Fruit fly (Drosophila melanogaster) whole organism, embryonic: Measurements from ENCODE around the gene Smvt.

Source experiments
- BEAF-32 ChIP-seq: fragments of 200-800 bp; sonication (Bioruptor generic); optimal IDR thresholded peaks from 3 replicates; lab custom pipeline; 2017; ENCODE audit warnings: missing biosample characterization, missing genetic modification characterization, mild to moderate bottlenecking, moderate library complexity, missing genetic modification reagents
- CG10959 ChIP-seq: fragments of 200-800 bp; sonication (Bioruptor generic); IDR thresholded peaks from 2 replicates; pipeline ENCODE4 v1.3.6; 2022; ENCODE audit warnings: missing biosample characterization, missing genetic modification characterization
- CG10979 ChIP-seq: fragments of 200-800 bp; sonication (Bioruptor generic); optimal IDR thresholded peaks from 2 replicates; lab custom pipeline; 2018; ENCODE audit warnings: missing biosample characterization, mild to moderate bottlenecking, missing genetic modification characterization, moderate library complexity
- CG11093 ChIP-seq: fragments of 200-800 bp; sonication (Bioruptor generic); IDR thresholded peaks from 3 replicates; pipeline ENCODE4 v1.3.6; 2022; ENCODE audit warnings: missing biosample characterization, missing genetic modification characterization
- CG12769 ChIP-seq: fragments of 200-800 bp; sonication (Bioruptor generic); optimal IDR thresholded peaks from 2 replicates; lab custom pipeline; 2019; ENCODE audit warnings: missing biosample characterization, mild to moderate bottlenecking, missing genetic modification characterization, moderate library complexity
- CG13424 ChIP-seq: fragments of 200-800 bp; sonication (Bioruptor generic); optimal IDR thresholded peaks from 2 replicates; lab custom pipeline; 2019; ENCODE audit warnings: missing biosample characterization, mild to moderate bottlenecking, missing genetic modification characterization, moderate library complexity
- CG13775 ChIP-seq: fragments of 200-800 bp; sonication (Bioruptor generic); optimal IDR thresholded peaks from 3 replicates; lab custom pipeline; 2017; ENCODE audit warnings: missing biosample characterization, mild to moderate bottlenecking, missing genetic modification characterization
- CG14860 ChIP-seq: fragments of 200-800 bp; sonication (Bioruptor generic); IDR thresholded peaks from 3 replicates; pipeline ENCODE4 v1.3.6; 2022; ENCODE audit warnings: missing biosample characterization, missing genetic modification characterization; ENCODE audit not compliant: partially characterized antibody
- CG17186 ChIP-seq: fragments of 200-800 bp; sonication (Bioruptor generic); optimal IDR thresholded peaks from 3 replicates; lab custom pipeline; 2017; ENCODE audit warnings: missing biosample characterization, missing genetic modification reagents, missing genetic modification characterization
- CG18599 ChIP-seq: fragments of 200-800 bp; sonication (Bioruptor generic); optimal IDR thresholded peaks from 3 replicates; lab custom pipeline; 2017; ENCODE audit warnings: missing biosample characterization, missing genetic modification characterization, mild to moderate bottlenecking, moderate library complexity, missing genetic modification reagents
- CG2199 ChIP-seq: fragments of 200-800 bp; sonication (Bioruptor generic); IDR thresholded peaks from 3 replicates; pipeline ENCODE4 v1.3.6; 2022; ENCODE audit warnings: missing biosample characterization, missing genetic modification characterization
- CG31224 ChIP-seq: fragments of 200-800 bp; sonication (Bioruptor generic); IDR thresholded peaks from 2 replicates; pipeline ENCODE4 v1.3.6; 2022; ENCODE audit warnings: missing biosample characterization, missing genetic modification characterization
- CG31388 ChIP-seq: fragments of 200-800 bp; sonication (Bioruptor generic); optimal IDR thresholded peaks from 2 replicates; lab custom pipeline; 2016; ENCODE audit warnings: missing biosample characterization, missing genetic modification characterization
- CG3847 ChIP-seq: fragments of 200-800 bp; sonication (Bioruptor generic); IDR thresholded peaks from 2 replicates; pipeline ENCODE4 v1.3.6; 2022; ENCODE audit warnings: missing biosample characterization, missing genetic modification characterization
- CG3995 ChIP-seq: fragments of 200-800 bp; sonication (Bioruptor generic); optimal IDR thresholded peaks from 3 replicates; lab custom pipeline; 2016; ENCODE audit warnings: missing biosample characterization, missing genetic modification characterization
- CG42726 ChIP-seq: fragments of 200-800 bp; sonication (Bioruptor generic); IDR thresholded peaks from 2 replicates; pipeline ENCODE4 v1.3.6; 2022; ENCODE audit warnings: missing biosample characterization, missing genetic modification characterization; ENCODE audit not compliant: partially characterized antibody
- CG4360 ChIP-seq: fragments of 200-800 bp; sonication (Bioruptor generic); IDR thresholded peaks from 2 replicates; pipeline ENCODE4 v1.3.6; 2022; ENCODE audit warnings: missing biosample characterization, missing genetic modification characterization
- CG4854 ChIP-seq: fragments of 200-800 bp; sonication (Bioruptor generic); optimal IDR thresholded peaks from 2 replicates; lab custom pipeline; 2016; ENCODE audit warnings: missing biosample characterization, missing genetic modification characterization, inconsistent platforms
- CG5245 ChIP-seq: fragments of 200-800 bp; sonication (Bioruptor generic); optimal IDR thresholded peaks from 3 replicates; lab custom pipeline; 2016; ENCODE audit warnings: missing biosample characterization, missing genetic modification characterization
- Deaf1 ChIP-seq: fragments of 200-800 bp; optimal IDR thresholded peaks from 3 replicates; lab custom pipeline; 2019; ENCODE audit warnings: missing biosample characterization, mild to moderate bottlenecking, missing genetic modification characterization, moderate library complexity
- Dip3 ChIP-seq: fragments of 200-800 bp; sonication (Bioruptor generic); optimal IDR thresholded peaks from 3 replicates; lab custom pipeline; 2016; ENCODE audit warnings: missing biosample characterization, missing genetic modification characterization
- Drgx ChIP-seq: fragments of 200-800 bp; sonication (Bioruptor generic); IDR thresholded peaks from 2 replicates; pipeline ENCODE4 v1.3.6; 2022; ENCODE audit warnings: missing biosample characterization, missing genetic modification characterization
- H2.0 ChIP-seq: fragments of 200-800 bp; sonication (Bioruptor generic); IDR thresholded peaks from 2 replicates; pipeline ENCODE4 v1.3.6; 2022; ENCODE audit warnings: missing biosample characterization, missing genetic modification characterization
- Oaz ChIP-seq: fragments of 200-800 bp; sonication (Bioruptor generic); IDR thresholded peaks from 2 replicates; pipeline ENCODE4 v1.3.6; 2022; ENCODE audit warnings: missing biosample characterization, missing genetic modification characterization
- Sox100B ChIP-seq: fragments of 200-800 bp; sonication (Bioruptor generic); optimal IDR thresholded peaks from 3 replicates; lab custom pipeline; 2018; ENCODE audit warnings: missing biosample characterization, mild to moderate bottlenecking, missing genetic modification characterization
- TFAM ChIP-seq: fragments of 200-800 bp; sonication (Bioruptor generic); optimal IDR thresholded peaks from 2 replicates; lab custom pipeline; 2017; ENCODE audit warnings: missing biosample characterization, missing genetic modification characterization, inconsistent platforms
- Trl ChIP-seq, 3 experiments: fragments of >200 bp in 2 of 3; fragments of 200-800 bp in 1 of 3; sonication (Bioruptor generic) in 1 of 3; optimal IDR thresholded peaks; 2 replicates in 1 of 3; 3 replicates in 2 of 3; lab custom pipeline; 2016 to 2017; ENCODE audit warnings: missing biosample characterization in 1 of 3, missing genetic modification characterization in 1 of 3
- ara ChIP-seq: fragments of 200-800 bp; sonication (Bioruptor generic); IDR thresholded peaks from 2 replicates; pipeline ENCODE4 v1.3.6; 2022; ENCODE audit warnings: missing biosample characterization, missing genetic modification characterization
- caup ChIP-seq: fragments of 200-800 bp; sonication (Bioruptor generic); optimal IDR thresholded peaks from 3 replicates; lab custom pipeline; 2017; ENCODE audit warnings: missing biosample characterization, mild to moderate bottlenecking, missing genetic modification characterization, moderate library complexity; ENCODE audit not compliant: severe bottlenecking
- cg ChIP-seq: fragments of 200-800 bp; sonication (Bioruptor generic); optimal IDR thresholded peaks from 3 replicates; lab custom pipeline; 2019; ENCODE audit warnings: missing biosample characterization, mild to moderate bottlenecking, missing genetic modification characterization, moderate library complexity
- chinmo ChIP-seq: fragments of 200-800 bp; sonication (Bioruptor generic); IDR thresholded peaks from 4 replicates; pipeline ENCODE4 v1.3.6; 2022; ENCODE audit warnings: missing biosample characterization, missing genetic modification characterization; ENCODE audit not compliant: partially characterized antibody
- dysf ChIP-seq: fragments of 200-800 bp; sonication (Bioruptor generic); IDR thresholded peaks from 3 replicates; pipeline ENCODE4 v1.3.6; 2022; ENCODE audit warnings: missing biosample characterization, missing genetic modification characterization
- eyg ChIP-seq: fragments of 200-800 bp; sonication (Bioruptor generic); optimal IDR thresholded peaks from 3 replicates; lab custom pipeline; 2016; ENCODE audit warnings: missing biosample characterization, missing genetic modification characterization
- gem ChIP-seq: fragments of 200-800 bp; sonication (Bioruptor generic); optimal IDR thresholded peaks from 2 replicates; lab custom pipeline; 2019; ENCODE audit warnings: missing biosample characterization, mild to moderate bottlenecking, missing genetic modification characterization, moderate library complexity
- hkb ChIP-seq, 2 experiments: fragments of 200-800 bp in 1 of 2; fragments of >200 bp in 1 of 2; sonication (Bioruptor generic) in 1 of 2; IDR thresholded peaks in 1 of 2; optimal IDR thresholded peaks in 1 of 2; 2 replicates each; pipeline versions ENCODE4 v1.3.6 to Lab custom; 2017 to 2022; ENCODE audit warnings: missing biosample characterization in 1 of 2, missing genetic modification characterization in 1 of 2
- lilli ChIP-seq: fragments of 200-800 bp; sonication (Bioruptor generic); optimal IDR thresholded peaks from 3 replicates; lab custom pipeline; 2016; ENCODE audit warnings: missing biosample characterization, missing genetic modification characterization
- lola ChIP-seq, 3 experiments: fragments of >200 bp in 2 of 3; fragments of 200-800 bp in 1 of 3; sonication (Bioruptor generic) in 1 of 3; optimal IDR thresholded peaks; 2 replicates each; lab custom pipeline; 2017 to 2019; ENCODE audit warnings: missing biosample characterization in 3 of 3, missing genetic modification characterization in 3 of 3, mild to moderate bottlenecking in 1 of 3, moderate library complexity in 1 of 3
- pnt ChIP-seq: fragments of 200-800 bp; sonication (Bioruptor generic); optimal IDR thresholded peaks from 3 replicates; lab custom pipeline; 2016; ENCODE audit warnings: missing biosample characterization, missing genetic modification characterization
- rib ChIP-seq: fragments of 200-800 bp; sonication (Bioruptor generic); IDR thresholded peaks from 2 replicates; pipeline ENCODE4 v1.3.6; 2022; ENCODE audit warnings: missing biosample characterization, missing genetic modification characterization
- ro ChIP-seq: fragments of 200-800 bp; sonication (Bioruptor generic); IDR thresholded peaks from 2 replicates; pipeline ENCODE4 v1.3.6; 2022; ENCODE audit warnings: missing biosample characterization, missing genetic modification characterization
- salm ChIP-seq: fragments of 200-800 bp; sonication (Bioruptor generic); optimal IDR thresholded peaks from 2 replicates; lab custom pipeline; 2018; ENCODE audit warnings: missing biosample characterization, mild to moderate bottlenecking, missing genetic modification characterization
- seq ChIP-seq: fragments of 200-800 bp; sonication (Bioruptor generic); IDR thresholded peaks from 2 replicates; pipeline ENCODE4 v1.3.6; 2022; ENCODE audit warnings: missing biosample characterization, missing genetic modification characterization
- sr ChIP-seq: fragments of 200-800 bp; sonication (Bioruptor generic); IDR thresholded peaks from 3 replicates; pipeline ENCODE4 v1.3.6; 2022; ENCODE audit warnings: missing biosample characterization, missing genetic modification characterization
- stc ChIP-seq: fragments of 200-800 bp; sonication (Bioruptor generic); IDR thresholded peaks from 2 replicates; pipeline ENCODE4 v1.3.6; 2022; ENCODE audit warnings: missing biosample characterization, missing genetic modification characterization
- tin ChIP-seq: fragments of 200-800 bp; sonication (Bioruptor generic); optimal IDR thresholded peaks from 3 replicates; lab custom pipeline; 2016; ENCODE audit warnings: missing biosample characterization, missing genetic modification characterization
- tll ChIP-seq, 2 experiments: fragments of 200-800 bp in 1 of 2; fragments of >200 bp in 1 of 2; sonication (Bioruptor generic) in 1 of 2; optimal IDR thresholded peaks; 2 replicates each; lab custom pipeline; 2017 to 2019; ENCODE audit warnings: missing biosample characterization in 2 of 2, missing genetic modification characterization in 2 of 2, mild to moderate bottlenecking in 1 of 2, moderate library complexity in 1 of 2
- yki ChIP-seq: fragments of >200 bp; optimal IDR thresholded peaks from 3 replicates; lab custom pipeline; 2018
- z ChIP-seq: fragments of 200-800 bp; sonication (Bioruptor generic); IDR thresholded peaks from 3 replicates; pipeline ENCODE4 v1.3.6; 2022; ENCODE audit warnings: missing biosample characterization, missing genetic modification characterization

Smvt gene

dm6 chr3R:31724580-31725320 lies 36.6 kb downstream of the Smvt start (continued):
- TF ChIP-seq Dip3 (GFP tag; lab: Kevin White, UChicago) (peak; percentile 21), lilli (GFP tag; lab: Kevin White, UChicago) (peak; percentile 8), CG14860 (GFP tag; lab: Robert Waterston, UW) (no peak), BEAF-32 (GFP tag; lab: Kevin White, UChicago) (no peak), CG4854 (GFP tag; lab: Kevin White, UChicago) (no peak), CG3995 (GFP tag; lab: Kevin White, UChicago) (no peak), CG12769 (tag; lab: Kevin White, UChicago) (peak; percentile 59), CG3847 (GFP tag; lab: Robert Waterston, UW) (no peak), CG4360 (GFP tag; lab: Robert Waterston, UW) (peak; percentile 95), salm (tag; lab: Kevin White, UChicago) (no peak), ro (GFP tag; lab: Robert Waterston, UW) (no peak), CG17186 (no peak), z (GFP tag; lab: Robert Waterston, UW) (peak; percentile 52; the same call in 1 of the 3 replicates), chinmo (GFP tag; lab: Robert Waterston, UW) (peak; percentile 63; the same call in 1 of the 4 replicates), pnt (GFP tag; lab: Kevin White, UChicago) (no peak), tin (no peak), stc (GFP tag; lab: Robert Waterston, UW) (peak; percentile 9; the same call in 1 of the 2 replicates), Drgx (GFP tag; lab: Robert Waterston, UW) (peak; percentile 20; the same call in 1 of the 2 replicates), CG31388 (GFP tag; lab: Kevin White, UChicago) (no peak), CG10959 (GFP tag; lab: Robert Waterston, UW) (no peak), hkb (optimal IDR thresholded peaks at IDR 0.05; lab: Kevin White, UChicago) (no peak), hkb (GFP tag; IDR thresholded peaks at IDR 0.05; lab: Robert Waterston, UW) (peak; percentile 60; the same call in 1 of the 2 replicates), CG31224 (GFP tag; lab: Robert Waterston, UW) (no peak), gem (peak; percentile 39), eyg (GFP tag; lab: Kevin White, UChicago) (no peak), CG11093 (GFP tag; lab: Robert Waterston, UW) (no peak), tll (GFP tag; optimal IDR thresholded peaks at IDR 0.05; lab: Kevin White, UChicago) (peak in 1 of 2 experiments; percentile 11), Sox100B (GFP tag; lab: Kevin White, UChicago) (no peak), H2.0 (GFP tag; lab: Robert Waterston, UW) (0 out of 2 replicates have a peak, but pooled peaks have one; percentile 32), TFAM (GFP tag; lab: Kevin White, UChicago) (no peak), sr (GFP tag; lab: Robert Waterston, UW) (peak; percentile 47; the same call in 1 of the 3 replicates), Oaz (GFP tag; lab: Robert Waterston, UW) (no peak), seq (GFP tag; lab: Robert Waterston, UW) (no peak), lola (GFP tag; optimal IDR thresholded peaks at IDR 0.05; lab: Kevin White, UChicago) (no peak), dysf (0 out of 3 replicates have a peak, but pooled peaks have one; percentile 23), CG2199 (GFP tag; lab: Robert Waterston, UW) (peak; percentile 45; the same call in 2 of the 3 replicates), CG13775 (GFP tag; lab: Kevin White, UChicago) (no peak), CG13424 (tag; lab: Kevin White, UChicago) (no peak), ara (peak; percentile 53; the same call in 1 of the 2 replicates), CG42726 (GFP tag; lab: Robert Waterston, UW) (peak; percentile 43), Deaf1 (tag; lab: Kevin White, UChicago) (peak; percentile 97), rib (0 out of 2 replicates have a peak, but pooled peaks have one; percentile 15), Trl (optimal IDR thresholded peaks at IDR 0.05; lab: Kevin White, UChicago) (peak; percentile 88), Trl (GFP tag; optimal IDR thresholded peaks at IDR 0.05; lab: Kevin White, UChicago) (peak; percentile 37), yki (lab: Kevin White, UChicago) (peak; percentile 46), caup (peak; percentile 9), CG5245 (GFP tag; lab: Kevin White, UChicago) (no peak), CG10979 (tag; lab: Kevin White, UChicago) (no peak), cg (GFP tag; lab: Kevin White, UChicago) (peak; percentile 89), CG18599 (GFP tag; lab: Kevin White, UChicago) (peak; percentile 29)
